Fruit fly (Drosophila melanogaster): ENCODE data around the gene dmt.
A peak's percentile ranks its signal among the peaks of the same experiment; 100 is the strongest.

Gene dmt

dm6 chr3R:9725121-9725956, 14.4 kb downstream of the dmt start, which contains the start of gene hyd (continued):
- TF ChIP-seq gsb-n (tag; optimal IDR thresholded peaks at IDR 0.05): no peak
- no peak for TF ChIP-seq CG16779 (GFP tag; IDR thresholded peaks at IDR 0.05)
- TF ChIP-seq CG2116 (GFP tag; optimal IDR thresholded peaks at IDR 0.05): peak; percentile 80
- no peak for TF ChIP-seq kay (GFP tag; optimal IDR thresholded peaks at IDR 0.05)
- TF ChIP-seq CoRest (tag; optimal IDR thresholded peaks at IDR 0.05): no peak
- no peak for TF ChIP-seq bigmax (GFP tag; optimal IDR thresholded peaks at IDR 0.05)
- TF ChIP-seq ems (GFP tag; optimal IDR thresholded peaks at IDR 0.05): no peak
- TF ChIP-seq unpg (GFP tag; optimal IDR thresholded peaks at IDR 0.05): no peak
- no peak for TF ChIP-seq ken (GFP tag; IDR thresholded peaks at IDR 0.05)
- TF ChIP-seq CG17328 (GFP tag; IDR thresholded peaks at IDR 0.05): no peak
- TF ChIP-seq CG6254 (GFP tag; optimal IDR thresholded peaks at IDR 0.05): no peak
- no peak for TF ChIP-seq pros (GFP tag; optimal IDR thresholded peaks at IDR 0.05)
- TF ChIP-seq bab2 (GFP tag; optimal IDR thresholded peaks at IDR 0.05): no peak
- TF ChIP-seq CG1602 (GFP tag; optimal IDR thresholded peaks at IDR 0.05): no peak
- TF ChIP-seq Bteb2 (GFP tag; optimal IDR thresholded peaks at IDR 0.05): no peak
- peak; percentile 45 for TF ChIP-seq CG9932 (GFP tag; IDR thresholded peaks at IDR 0.05)
- peak; percentile 76 for TF ChIP-seq Myb (GFP tag; optimal IDR thresholded peaks at IDR 0.05)
- no peak for TF ChIP-seq Ets65A (GFP tag)
- no peak for TF ChIP-seq Hr51 (GFP tag; optimal IDR thresholded peaks at IDR 0.05)
- no peak for TF ChIP-seq lbe (GFP tag; optimal IDR thresholded peaks at IDR 0.05)
- TF ChIP-seq hth (optimal IDR thresholded peaks at IDR 0.05): no peak
- TF ChIP-seq CG11723 (GFP tag; optimal IDR thresholded peaks at IDR 0.05): no peak
- no peak for TF ChIP-seq Aef1 (GFP tag; IDR thresholded peaks at IDR 0.05)
- peak; percentile 24 for TF ChIP-seq CG17186 (GFP tag; optimal IDR thresholded peaks at IDR 0.05)
- TF ChIP-seq CG3163 (GFP tag; optimal IDR thresholded peaks at IDR 0.05): no peak
- TF ChIP-seq Dip3 (GFP tag; optimal IDR thresholded peaks at IDR 0.05): no peak
- TF ChIP-seq CG12744 (GFP tag; optimal IDR thresholded peaks at IDR 0.05): no peak
- no peak for TF ChIP-seq pho (GFP tag; optimal IDR thresholded peaks at IDR 0.05)
- no peak for TF ChIP-seq CG8359 (GFP tag; optimal IDR thresholded peaks at IDR 0.05; ENCODE audit: borderline replicate concordance)
- TF ChIP-seq CG12071 (GFP tag; optimal IDR thresholded peaks at IDR 0.05): no peak
- TF ChIP-seq CG10565 (GFP tag; optimal IDR thresholded peaks at IDR 0.05): no peak
- no peak for TF ChIP-seq en (GFP tag; optimal IDR thresholded peaks at IDR 0.05)
- TF ChIP-seq CG11247 (GFP tag; IDR thresholded peaks at IDR 0.05): no peak
- no peak for TF ChIP-seq otp (GFP tag; IDR thresholded peaks at IDR 0.05)
- no peak for TF ChIP-seq CG8089 (GFP tag; optimal IDR thresholded peaks at IDR 0.05)
- TF ChIP-seq Doc2 (GFP tag; IDR thresholded peaks at IDR 0.05): no peak
- no peak for TF ChIP-seq al (GFP tag; IDR thresholded peaks at IDR 0.05)
- no peak for TF ChIP-seq luna (GFP tag; optimal IDR thresholded peaks at IDR 0.05)
- TF ChIP-seq CG30431 (GFP tag; optimal IDR thresholded peaks at IDR 0.05): no peak
- peak; percentile 28 for TF ChIP-seq HmgZ (tag; optimal IDR thresholded peaks at IDR 0.05)
- no peak for TF ChIP-seq E2f1 (GFP tag; IDR thresholded peaks at IDR 0.05)
- no peak for TF ChIP-seq danr (GFP tag; IDR thresholded peaks at IDR 0.05)
- TF ChIP-seq CG7963 (GFP tag; IDR thresholded peaks at IDR 0.05; ENCODE audit: partially characterized antibody): peak; percentile 64; the same call in 2 of the 3 replicates
- TF ChIP-seq zen2 (GFP tag; IDR thresholded peaks at IDR 0.05; ENCODE audit: partially characterized antibody): peak; percentile 66
- TF ChIP-seq ind (GFP tag; optimal IDR thresholded peaks at IDR 0.05): no peak
- peak; percentile 92 for TF ChIP-seq Dll (GFP tag; IDR thresholded peaks at IDR 0.05; ENCODE audit: partially characterized antibody)
- TF ChIP-seq CG1792 (GFP tag; optimal IDR thresholded peaks at IDR 0.05): peak; percentile 36
- no peak for TF ChIP-seq HLH54F (GFP tag; optimal IDR thresholded peaks at IDR 0.05)
- no peak for TF ChIP-seq CG17359 (tag; optimal IDR thresholded peaks at IDR 0.05)
- TF ChIP-seq Dp (GFP tag; optimal IDR thresholded peaks at IDR 0.05): peak; percentile 57
- no peak for TF ChIP-seq psq (GFP tag; optimal IDR thresholded peaks at IDR 0.05)
